Worm (Caenorhabditis elegans): Measurements from ENCODE around the gene fbxa-7.

- no peak for TF ChIP-seq elt-3 (tag; optimal IDR thresholded peaks at IDR 0.05)
- TF ChIP-seq lin-39 (tag; optimal IDR thresholded peaks at IDR 0.05), result no peak
- no peak for TF ChIP-seq nhr-12 (tag; optimal IDR thresholded peaks at IDR 0.05)
- TF ChIP-seq ZK546.5 (tag; optimal IDR thresholded peaks at IDR 0.05), result no peak
- no peak for TF ChIP-seq nhr-77 (tag; optimal IDR thresholded peaks at IDR 0.05)
- TF ChIP-seq unc-39 (tag; optimal IDR thresholded peaks at IDR 0.05), result no peak
- TF ChIP-seq aly-2 (tag; optimal IDR thresholded peaks at IDR 0.05), result no peak
- TF ChIP-seq nhr-21 (tag; optimal IDR thresholded peaks at IDR 0.05), result no peak
- TF ChIP-seq elt-1 (tag; optimal IDR thresholded peaks at IDR 0.05), result no peak
- TF ChIP-seq snpc-4 (tag; optimal IDR thresholded peaks at IDR 0.05), result no peak
- TF ChIP-seq unc-55 (GFP tag; optimal IDR thresholded peaks at IDR 0.05), result no peak
- no peak for TF ChIP-seq nhr-10 (tag; optimal IDR thresholded peaks at IDR 0.05)
- no peak for TF ChIP-seq R02D3.7 (tag; optimal IDR thresholded peaks at IDR 0.05)
- no peak for TF ChIP-seq ama-1 (optimal IDR thresholded peaks at IDR 0.05)
These were observed 38.9 kb downstream of the fbxa-7 start for ce11 chrIII:2212343-2212742.

Data from whole organism, L2 larva.